Worm (Caenorhabditis elegans): ENCODE results near the gene ule-4.

ce11 chrIV:13679495-13679894 lies 32.0 kb upstream of the ule-4 start:
- no peak for TF ChIP-seq sem-2 (GFP tag; optimal IDR thresholded peaks at IDR 0.05)
- no peak for TF ChIP-seq nhr-2 (tag; optimal IDR thresholded peaks at IDR 0.05)
- no peak for TF ChIP-seq ztf-11 (tag; optimal IDR thresholded peaks at IDR 0.05)
- no peak for TF ChIP-seq nhr-237 (tag; optimal IDR thresholded peaks at IDR 0.05)
- TF ChIP-seq lin-13 (tag; optimal IDR thresholded peaks at IDR 0.05): no peak
- TF ChIP-seq nhr-28 (tag; optimal IDR thresholded peaks at IDR 0.05): no peak
- TF ChIP-seq nhr-12 (tag; optimal IDR thresholded peaks at IDR 0.05): no peak
- TF ChIP-seq snpc-4 (tag; optimal IDR thresholded peaks at IDR 0.05): no peak
- no peak for TF ChIP-seq ceh-39 (tag; optimal IDR thresholded peaks at IDR 0.05)
- TF ChIP-seq drap-1 (GFP tag; optimal IDR thresholded peaks at IDR 0.05): no peak
- TF ChIP-seq ceh-43 (GFP tag; optimal IDR thresholded peaks at IDR 0.05): no peak
- no peak for TF ChIP-seq ces-1 (GFP tag; optimal IDR thresholded peaks at IDR 0.05)
- no peak for TF ChIP-seq elt-3 (tag; optimal IDR thresholded peaks at IDR 0.05)
- TF ChIP-seq ham-2 (GFP tag; optimal IDR thresholded peaks at IDR 0.05): no peak

Measured in whole organism, mixed stage, embryonic.